Worm (Caenorhabditis elegans): ENCODE data around the gene F35C5.12.
A peak's percentile ranks its signal among the peaks of the same experiment; 100 is the strongest.

The F35C5.12 gene

ce11 chrII:12942496-12942895 is 28.1 kb upstream of the F35C5.12 start:
- TF ChIP-seq ces-1 (GFP tag; optimal IDR thresholded peaks at IDR 0.05) (no peak), elt-3 (tag; optimal IDR thresholded peaks at IDR 0.05) (peak; percentile 96)

ce11 chrII:12939801-12940200 is 25.4 kb upstream of the F35C5.12 start, which contains the start of gene arrd-10:
arrd-10 (plus strand) TSS chrII:12940101.
- TF ChIP-seq nhr-12 (tag; optimal IDR thresholded peaks at IDR 0.05) (no peak), ham-2 (GFP tag; optimal IDR thresholded peaks at IDR 0.05) (no peak), elt-1 (tag; optimal IDR thresholded peaks at IDR 0.05; ENCODE audit: borderline replicate concordance, insufficient read depth) (no peak), ztf-11 (tag; optimal IDR thresholded peaks at IDR 0.05) (no peak), nhr-76 (tag; optimal IDR thresholded peaks at IDR 0.05) (no peak), ceh-43 (GFP tag; optimal IDR thresholded peaks at IDR 0.05) (no peak), cnd-1 (tag; optimal IDR thresholded peaks at IDR 0.05) (no peak)

DNA sequence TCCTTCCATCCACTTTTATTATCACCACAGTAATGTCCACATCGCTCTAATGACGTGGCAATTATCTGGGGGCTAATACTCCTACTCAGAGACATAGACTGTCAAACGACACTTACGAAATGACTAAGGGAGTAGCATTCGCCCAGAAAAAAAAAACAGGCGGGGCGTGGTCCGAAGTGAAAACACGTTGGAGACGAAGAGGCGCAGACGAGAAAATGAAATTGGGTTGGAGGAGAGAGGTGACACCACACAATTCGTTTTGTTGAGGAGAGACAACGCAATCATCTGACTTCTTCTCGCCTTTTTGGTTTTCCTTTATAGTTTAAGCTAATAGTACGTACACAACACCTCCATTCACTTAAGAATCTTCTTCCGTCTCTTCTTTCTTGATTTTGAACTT is 24.8 kb upstream of the F35C5.12 start:
- TF ChIP-seq nhr-2 (tag; optimal IDR thresholded peaks at IDR 0.05) (no peak), ces-1 (GFP tag; optimal IDR thresholded peaks at IDR 0.05) (peak; percentile 61)

ce11 chrII:12935259-12935658 is 20.9 kb upstream of the F35C5.12 start, which contains the start of gene lips-9:
lips-9 (minus strand) TSS chrII:12935359.
- TF ChIP-seq ceh-43 (GFP tag; optimal IDR thresholded peaks at IDR 0.05) (no peak), cnd-1 (tag; optimal IDR thresholded peaks at IDR 0.05) (no peak), ztf-11 (tag; optimal IDR thresholded peaks at IDR 0.05) (no peak)

DNA sequence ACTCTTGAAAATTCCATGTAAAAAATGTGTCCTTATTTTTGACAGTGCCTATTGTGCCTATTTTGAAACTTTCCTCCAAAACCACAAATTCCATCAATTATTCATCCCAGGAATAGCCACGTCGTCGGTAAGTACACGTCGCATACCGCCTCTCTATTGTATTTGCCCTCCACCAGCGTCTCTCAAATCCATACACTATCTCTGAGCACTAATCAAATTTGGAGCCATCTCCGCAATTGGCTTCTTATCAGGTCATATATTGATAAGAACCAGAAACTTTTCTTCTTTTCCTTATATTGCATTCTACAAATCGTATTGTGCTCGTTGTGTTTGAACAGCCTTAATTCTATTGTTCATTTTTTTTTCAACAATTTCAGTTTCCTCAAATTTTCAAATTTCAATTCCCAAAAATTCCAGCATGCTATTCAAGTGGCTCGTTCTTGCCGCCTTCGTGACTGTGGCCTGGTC is 17.1 kb upstream of the F35C5.12 start, which contains the start of gene dct-18:
TSS of gene dct-18 (plus strand) at position 418 of the 468 bp plus-strand sequence.
- TF ChIP-seq mls-2 (tag; optimal IDR thresholded peaks at IDR 0.05) = no peak
- no peak for TF ChIP-seq mep-1 (tag; optimal IDR thresholded peaks at IDR 0.05)
- TF ChIP-seq bed-3 (GFP tag; optimal IDR thresholded peaks at IDR 0.05) = no peak
- TF ChIP-seq zip-8 (tag; optimal IDR thresholded peaks at IDR 0.05) = no peak
- no peak for TF ChIP-seq ham-2 (GFP tag; optimal IDR thresholded peaks at IDR 0.05)
- no peak for TF ChIP-seq nhr-12 (tag; optimal IDR thresholded peaks at IDR 0.05)
- no peak for TF ChIP-seq snpc-4 (tag; optimal IDR thresholded peaks at IDR 0.05)
- TF ChIP-seq pha-4 (tag; optimal IDR thresholded peaks at IDR 0.05) = no peak
- no peak for TF ChIP-seq cnd-1 (tag; optimal IDR thresholded peaks at IDR 0.05)

DNA sequence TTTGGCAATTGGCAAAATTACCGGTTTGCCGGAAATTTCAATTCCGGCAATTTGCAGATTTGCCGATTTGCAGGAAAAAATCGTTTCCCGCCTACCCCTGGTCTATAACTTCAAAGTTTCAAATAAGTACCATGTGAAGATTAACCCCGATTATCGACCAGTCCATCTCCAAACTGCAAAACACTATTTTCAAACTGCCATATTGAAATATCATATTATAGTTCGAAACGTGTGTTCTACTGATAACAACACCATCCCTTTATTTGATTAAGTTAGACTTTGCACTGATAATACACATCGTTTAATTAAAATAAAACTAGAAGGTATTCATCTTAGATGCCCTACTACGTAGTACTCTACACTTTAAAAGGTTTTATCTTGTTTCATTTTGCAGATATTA is 15.8 kb upstream of the F35C5.12 start:
- TF ChIP-seq mep-1 (tag; optimal IDR thresholded peaks at IDR 0.05) = no peak
- TF ChIP-seq nhr-12 (tag; optimal IDR thresholded peaks at IDR 0.05) = no peak
- TF ChIP-seq flh-1 (GFP tag; optimal IDR thresholded peaks at IDR 0.05) = no peak
- TF ChIP-seq nhr-28 (tag; optimal IDR thresholded peaks at IDR 0.05) = no peak
- TF ChIP-seq blmp-1 (tag; optimal IDR thresholded peaks at IDR 0.05) = no peak
- TF ChIP-seq unc-39 (tag; optimal IDR thresholded peaks at IDR 0.05) = no peak
- TF ChIP-seq ceh-43 (GFP tag; optimal IDR thresholded peaks at IDR 0.05) = no peak
- no peak for TF ChIP-seq unc-62 (GFP tag; optimal IDR thresholded peaks at IDR 0.05)
- TF ChIP-seq snpc-4 (tag; optimal IDR thresholded peaks at IDR 0.05) = no peak
- no peak for TF ChIP-seq bed-3 (GFP tag; optimal IDR thresholded peaks at IDR 0.05)
- no peak for TF ChIP-seq mab-5 (tag; optimal IDR thresholded peaks at IDR 0.05)
- TF ChIP-seq lin-13 (tag; optimal IDR thresholded peaks at IDR 0.05) = no peak
- no peak for TF ChIP-seq sem-2 (GFP tag; optimal IDR thresholded peaks at IDR 0.05)
- no peak for TF ChIP-seq nhr-2 (tag; optimal IDR thresholded peaks at IDR 0.05)
- TF ChIP-seq lin-32 (GFP tag; optimal IDR thresholded peaks at IDR 0.05) = no peak
- TF ChIP-seq lsy-2 (tag; optimal IDR thresholded peaks at IDR 0.05) = no peak

ce11 chrII:12928241-12928640 is 13.9 kb upstream of the F35C5.12 start, which contains the start of gene F58G1.3:
F58G1.3 (minus strand) TSS chrII:12928341.
- TF ChIP-seq ztf-11 (tag; optimal IDR thresholded peaks at IDR 0.05) = no peak
- TF ChIP-seq unc-39 (tag; optimal IDR thresholded peaks at IDR 0.05) = no peak
- no peak for TF ChIP-seq ceh-43 (GFP tag; optimal IDR thresholded peaks at IDR 0.05)
- no peak for TF ChIP-seq nhr-76 (tag; optimal IDR thresholded peaks at IDR 0.05)
- no peak for TF ChIP-seq nhr-12 (tag; optimal IDR thresholded peaks at IDR 0.05)
- no peak for TF ChIP-seq M03D4.4 (tag; optimal IDR thresholded peaks at IDR 0.05)
- TF ChIP-seq snpc-4 (tag; optimal IDR thresholded peaks at IDR 0.05) = no peak
- TF ChIP-seq blmp-1 (tag; optimal IDR thresholded peaks at IDR 0.05) = no peak
- TF ChIP-seq nhr-237 (tag; optimal IDR thresholded peaks at IDR 0.05) = no peak
- TF ChIP-seq pha-4 (tag; optimal IDR thresholded peaks at IDR 0.05) = no peak
- TF ChIP-seq sptf-1 (tag; optimal IDR thresholded peaks at IDR 0.05) = no peak
- no peak for TF ChIP-seq mep-1 (tag; optimal IDR thresholded peaks at IDR 0.05)
- no peak for TF ChIP-seq lsy-2 (tag; optimal IDR thresholded peaks at IDR 0.05)
- TF ChIP-seq mab-5 (tag; optimal IDR thresholded peaks at IDR 0.05) = no peak
- TF ChIP-seq lin-13 (tag; optimal IDR thresholded peaks at IDR 0.05) = no peak
- TF ChIP-seq flh-1 (GFP tag; optimal IDR thresholded peaks at IDR 0.05) = no peak
- no peak for TF ChIP-seq hlh-1 (tag; optimal IDR thresholded peaks at IDR 0.05)
- no peak for TF ChIP-seq sem-2 (GFP tag; optimal IDR thresholded peaks at IDR 0.05)
- TF ChIP-seq zip-8 (tag; optimal IDR thresholded peaks at IDR 0.05) = no peak
- TF ChIP-seq nhr-28 (tag; optimal IDR thresholded peaks at IDR 0.05) = no peak
